Fruit fly (Drosophila melanogaster) whole organism, prepupa: Measurements from ENCODE around the gene Sarm.

Experiments
- CG15336 ChIP-seq: fragments of 200-800 bp; sonication (Bioruptor generic); IDR thresholded peaks from 2 replicates; pipeline ENCODE4 v1.3.6; 2022; ENCODE audit warnings: missing biosample characterization, missing genetic modification characterization
- CG16779 ChIP-seq: fragments of 200-800 bp; sonication (Bioruptor generic); optimal IDR thresholded peaks from 3 replicates; lab custom pipeline; 2017; ENCODE audit warnings: missing biosample characterization, mild to moderate bottlenecking, missing genetic modification characterization
- CG3919 ChIP-seq: fragments of 200-800 bp; sonication (Bioruptor generic); optimal IDR thresholded peaks from 3 replicates; lab custom pipeline; 2016; ENCODE audit warnings: missing biosample characterization, missing genetic modification characterization
- CG8119 ChIP-seq: fragments of 200-800 bp; sonication (Bioruptor generic); IDR thresholded peaks from 3 replicates; pipeline ENCODE4 v1.3.6; 2022; ENCODE audit warnings: missing biosample characterization, missing genetic modification characterization
- Gug ChIP-seq: fragments of 200-800 bp; sonication (Bioruptor generic); IDR thresholded peaks from 2 replicates; pipeline ENCODE4 v1.3.6; 2022; ENCODE audit warnings: missing biosample characterization, missing genetic modification characterization
- OdsH ChIP-seq: fragments of 200-800 bp; sonication (Bioruptor generic); optimal IDR thresholded peaks from 3 replicates; lab custom pipeline; 2016; ENCODE audit warnings: missing biosample characterization, missing genetic modification characterization
- topi ChIP-seq: fragments of 200-800 bp; sonication (Bioruptor generic); optimal IDR thresholded peaks from 3 replicates; lab custom pipeline; 2016; ENCODE audit warnings: missing biosample characterization, missing genetic modification characterization

DNA sequence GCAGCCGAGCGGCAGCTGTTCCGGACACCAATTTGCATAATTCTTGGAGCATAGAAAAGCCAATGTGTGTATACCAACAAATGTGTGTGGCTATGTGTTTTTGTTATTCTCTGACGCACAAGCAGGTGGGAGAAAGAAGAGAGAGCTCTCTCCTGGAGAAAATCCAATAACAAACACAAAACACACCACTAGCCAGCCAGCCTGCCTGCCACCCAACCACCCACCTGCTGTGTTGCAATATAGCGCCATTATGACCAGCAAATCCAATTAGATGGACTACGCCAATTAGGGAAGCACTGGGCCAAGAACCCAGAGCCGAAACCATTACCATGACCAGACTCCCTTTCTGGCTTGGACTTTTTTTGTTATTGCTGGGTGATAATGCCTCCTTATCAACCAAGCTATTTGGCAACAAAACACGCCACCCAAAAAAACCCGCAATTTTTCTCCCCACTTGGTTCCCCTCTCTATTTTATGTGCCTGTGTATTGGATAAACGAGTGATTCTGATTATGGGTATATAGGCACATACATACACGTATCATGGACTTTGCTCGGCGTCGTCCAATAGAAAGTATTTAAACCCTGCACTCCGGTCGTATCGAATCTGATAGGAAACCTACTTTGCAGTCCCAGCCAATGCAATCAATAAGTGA is 64.8 kb downstream of the Sarm start:
- TF ChIP-seq CG8119 (0 out of 3 replicates have a peak, but pooled peaks have one; percentile 20), CG16779 (no peak), CG3919 (GFP tag; lab: Kevin White, UChicago) (no peak), topi (GFP tag; lab: Kevin White, UChicago) (no peak), CG15336 (GFP tag; lab: Robert Waterston, UW) (0 out of 2 replicates have a peak, but pooled peaks have one; percentile 10), Gug (GFP tag; lab: Robert Waterston, UW) (no peak), OdsH (no peak)
